Worm (Caenorhabditis elegans): ENCODE measurements around the gene C31C9.6.

DNA sequence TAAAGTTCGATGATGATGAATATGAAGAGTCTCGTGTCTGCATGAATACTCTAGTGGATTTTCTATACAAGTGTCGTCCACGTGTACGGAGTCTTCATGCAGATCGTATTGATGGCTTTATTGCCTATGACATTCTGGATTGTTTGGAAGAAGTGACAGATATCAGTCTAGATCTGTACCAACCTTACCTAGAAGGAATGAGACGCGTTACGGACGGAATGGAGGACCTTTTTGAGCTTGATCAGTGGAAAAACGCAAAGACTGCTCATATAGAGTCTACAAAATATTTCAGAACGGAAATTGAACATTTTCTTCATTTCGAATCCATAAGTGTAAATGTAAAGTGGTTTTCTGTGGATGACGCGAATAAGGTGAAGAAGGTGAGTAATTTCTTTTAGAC, 13.7 kb downstream of the C31C9.6 start, which contains the start of gene fbxa-169:
- TF ChIP-seq Y22D7AL.16 (tag; optimal IDR thresholded peaks at IDR 0.05): no peak
- no peak for TF ChIP-seq hlh-8 (tag; optimal IDR thresholded peaks at IDR 0.05)
- TF ChIP-seq pag-3 (tag; optimal IDR thresholded peaks at IDR 0.05; ENCODE audit: borderline replicate concordance): no peak
- TF ChIP-seq pat-9 (tag; optimal IDR thresholded peaks at IDR 0.05): no peak
- TF ChIP-seq ama-1 (optimal IDR thresholded peaks at IDR 0.05): no peak
- TF ChIP-seq tbx-7 (tag; optimal IDR thresholded peaks at IDR 0.05): no peak
- no peak for TF ChIP-seq ceh-48 (tag; optimal IDR thresholded peaks at IDR 0.05)
- TF ChIP-seq pqm-1 (tag; optimal IDR thresholded peaks at IDR 0.05): no peak

Data from whole organism, late embryonic.